Fruit fly (Drosophila melanogaster): Measurements from ENCODE around the gene CG4592.

Gene CG4592

dm6 chr2L:9938631-9939256, 17.3 kb downstream of the CG4592 start, which contains the start of the genes Datp and CG4619:
TSS of gene Datp (minus strand) at chr2L:9938790.
TSS of gene CG4619 (plus strand) at chr2L:9938863.
- no peak for TF ChIP-seq h (optimal IDR thresholded peaks at IDR 0.05)
- TF ChIP-seq psq (optimal IDR thresholded peaks at IDR 0.05): no peak
- TF ChIP-seq ttk (optimal IDR thresholded peaks at IDR 0.05): no peak
- no peak for TF ChIP-seq Myc (optimal IDR thresholded peaks at IDR 0.05)
- TF ChIP-seq insv (optimal IDR thresholded peaks at IDR 0.05): no peak
- TF ChIP-seq Sin3A (optimal IDR thresholded peaks at IDR 0.05): no peak

dm6 chr2L:9943521-9943920, 22.1 kb downstream of the CG4592 start:
- TF ChIP-seq h (optimal IDR thresholded peaks at IDR 0.05): no peak
- no peak for TF ChIP-seq Sin3A (optimal IDR thresholded peaks at IDR 0.05)
- TF ChIP-seq insv (optimal IDR thresholded peaks at IDR 0.05): no peak
- TF ChIP-seq ttk (optimal IDR thresholded peaks at IDR 0.05): no peak
- TF ChIP-seq Myc (optimal IDR thresholded peaks at IDR 0.05): no peak
- TF ChIP-seq psq (optimal IDR thresholded peaks at IDR 0.05): no peak

- no peak for TF ChIP-seq Sin3A (optimal IDR thresholded peaks at IDR 0.05)
- no peak for TF ChIP-seq h (optimal IDR thresholded peaks at IDR 0.05)
- no peak for TF ChIP-seq insv (optimal IDR thresholded peaks at IDR 0.05)
- no peak for TF ChIP-seq ttk (optimal IDR thresholded peaks at IDR 0.05)
- no peak for TF ChIP-seq Myc (optimal IDR thresholded peaks at IDR 0.05)
- TF ChIP-seq psq (optimal IDR thresholded peaks at IDR 0.05): no peak
These were observed 23.7 kb downstream of the CG4592 start for dm6 chr2L:9945086-9945485.

- TF ChIP-seq ttk (optimal IDR thresholded peaks at IDR 0.05): no peak
- no peak for TF ChIP-seq h (optimal IDR thresholded peaks at IDR 0.05)
- no peak for TF ChIP-seq Myc (optimal IDR thresholded peaks at IDR 0.05)
- TF ChIP-seq insv (optimal IDR thresholded peaks at IDR 0.05): no peak
- no peak for TF ChIP-seq Sin3A (optimal IDR thresholded peaks at IDR 0.05)
- TF ChIP-seq psq (optimal IDR thresholded peaks at IDR 0.05): no peak
These were observed 24.6 kb downstream of the CG4592 start for dm6 chr2L:9946051-9946450.

- TF ChIP-seq ttk (optimal IDR thresholded peaks at IDR 0.05) (no peak), h (optimal IDR thresholded peaks at IDR 0.05) (no peak), insv (optimal IDR thresholded peaks at IDR 0.05) (no peak), Sin3A (optimal IDR thresholded peaks at IDR 0.05) (no peak), Myc (optimal IDR thresholded peaks at IDR 0.05) (no peak), psq (optimal IDR thresholded peaks at IDR 0.05) (no peak)
These were observed 25.8 kb downstream of the CG4592 start, which contains the start of gene CG5853 for dm6 chr2L:9947265-9947664. TSS of gene CG5853 (minus strand) at chr2L:9947648.

dm6 chr2L:9947738-9948519, 26.5 kb downstream of the CG4592 start:
- TF ChIP-seq Myc (optimal IDR thresholded peaks at IDR 0.05) (no peak), h (optimal IDR thresholded peaks at IDR 0.05) (no peak), psq (optimal IDR thresholded peaks at IDR 0.05) (no peak), Sin3A (optimal IDR thresholded peaks at IDR 0.05) (no peak), ttk (optimal IDR thresholded peaks at IDR 0.05) (no peak), insv (optimal IDR thresholded peaks at IDR 0.05) (no peak)

- TF ChIP-seq ttk (optimal IDR thresholded peaks at IDR 0.05) (no peak), Myc (optimal IDR thresholded peaks at IDR 0.05) (no peak), h (optimal IDR thresholded peaks at IDR 0.05) (no peak), psq (optimal IDR thresholded peaks at IDR 0.05) (no peak), Sin3A (optimal IDR thresholded peaks at IDR 0.05) (no peak), insv (optimal IDR thresholded peaks at IDR 0.05) (no peak)
These were observed 27.1 kb downstream of the CG4592 start for dm6 chr2L:9948520-9948858.

dm6 chr2L:9949178-9950062, 28.0 kb downstream of the CG4592 start:
- no peak for TF ChIP-seq ttk (optimal IDR thresholded peaks at IDR 0.05)
- no peak for TF ChIP-seq h (optimal IDR thresholded peaks at IDR 0.05)
- no peak for TF ChIP-seq Sin3A (optimal IDR thresholded peaks at IDR 0.05)
- no peak for TF ChIP-seq Myc (optimal IDR thresholded peaks at IDR 0.05)
- TF ChIP-seq insv (optimal IDR thresholded peaks at IDR 0.05): no peak
- TF ChIP-seq psq (optimal IDR thresholded peaks at IDR 0.05): no peak

- TF ChIP-seq h (optimal IDR thresholded peaks at IDR 0.05) (no peak), psq (optimal IDR thresholded peaks at IDR 0.05) (no peak), ttk (optimal IDR thresholded peaks at IDR 0.05) (no peak), insv (optimal IDR thresholded peaks at IDR 0.05) (no peak), Sin3A (optimal IDR thresholded peaks at IDR 0.05) (no peak), Myc (optimal IDR thresholded peaks at IDR 0.05) (no peak)
These were observed 32.7 kb downstream of the CG4592 start, which contains the start of the genes CG13126 and CG4709 for dm6 chr2L:9954119-9954518. TSS of gene CG13126 (minus strand) at chr2L:9954181. TSS of gene CG4709 (plus strand) at chr2L:9954325.

dm6 chr2L:9954696-9955095, 33.3 kb downstream of the CG4592 start:
- TF ChIP-seq Sin3A (optimal IDR thresholded peaks at IDR 0.05) (no peak), Myc (optimal IDR thresholded peaks at IDR 0.05) (no peak), insv (optimal IDR thresholded peaks at IDR 0.05) (no peak), ttk (optimal IDR thresholded peaks at IDR 0.05) (no peak), h (optimal IDR thresholded peaks at IDR 0.05) (no peak), psq (optimal IDR thresholded peaks at IDR 0.05) (no peak)

- TF ChIP-seq psq (optimal IDR thresholded peaks at IDR 0.05) (no peak), h (optimal IDR thresholded peaks at IDR 0.05) (no peak), Sin3A (optimal IDR thresholded peaks at IDR 0.05) (no peak), insv (optimal IDR thresholded peaks at IDR 0.05) (no peak), Myc (optimal IDR thresholded peaks at IDR 0.05) (no peak), ttk (optimal IDR thresholded peaks at IDR 0.05) (no peak)
These were observed 35.7 kb downstream of the CG4592 start, which contains the start of the genes CG4658 and CG5846 for dm6 chr2L:9956993-9957652. TSS of gene CG4658 (plus strand) at chr2L:9957132. TSS of gene CG5846 (minus strand) at chr2L:9957237.

Data from Kc167 (cell line).